Fruit fly (Drosophila melanogaster) whole organism: ENCODE results near the gene Kebab.

ENCODE experiments used
- CG8478 ChIP-seq: fragments of >200 bp; optimal IDR thresholded peaks from 2 replicates; lab custom pipeline; 2018; ENCODE audit warnings: inconsistent platforms
- Dll ChIP-seq: fragments of >200 bp; optimal IDR thresholded peaks from 2 replicates; lab custom pipeline; 2017
- EcR ChIP-seq, 2 experiments: fragments of >200 bp; optimal IDR thresholded peaks; 2 replicates each; lab custom pipeline; 2017; ENCODE audit warnings: missing biosample characterization in 2 of 2, missing genetic modification characterization in 2 of 2, missing genetic modification reagents in 2 of 2
- pan ChIP-seq: fragments of >200 bp; optimal IDR thresholded peaks from 2 replicates; lab custom pipeline; 2017
- psq ChIP-seq: fragments of >200 bp; optimal IDR thresholded peaks from 2 replicates; lab custom pipeline; 2017
- usp ChIP-seq: fragments of >200 bp; optimal IDR thresholded peaks from 2 replicates; lab custom pipeline; 2017; ENCODE audit warnings: missing biosample characterization, missing genetic modification characterization, mixed read lengths

Gene Kebab

DNA sequence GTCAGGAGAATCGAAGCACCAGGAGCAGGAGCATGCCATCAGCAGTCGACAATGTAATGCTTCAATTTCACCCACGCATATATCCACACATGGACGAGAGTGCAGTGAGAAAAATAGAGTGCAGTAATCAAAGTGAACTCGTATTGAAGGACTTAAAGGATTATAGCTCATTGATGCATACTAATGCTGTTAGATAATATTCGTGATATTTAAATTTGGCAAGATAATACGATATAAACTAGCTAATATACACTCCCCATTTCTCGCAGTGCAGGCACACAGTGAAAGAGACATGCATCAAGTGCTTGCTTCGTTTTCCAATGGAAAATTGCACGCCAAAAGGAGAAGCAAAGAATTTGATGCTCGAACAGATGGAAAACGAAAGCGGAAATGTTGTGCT lies 27.7 kb downstream of the Kebab start:
- TF ChIP-seq psq (no peak), CG8478 (lab: Kevin White, UChicago) (no peak), Dll (lab: Kevin White, UChicago) (no peak), usp (GFP tag; lab: Kevin White, UChicago) (no peak), EcR (GFP tag; optimal IDR thresholded peaks at IDR 0.05; lab: Kevin White, UChicago) (no peak)

DNA sequence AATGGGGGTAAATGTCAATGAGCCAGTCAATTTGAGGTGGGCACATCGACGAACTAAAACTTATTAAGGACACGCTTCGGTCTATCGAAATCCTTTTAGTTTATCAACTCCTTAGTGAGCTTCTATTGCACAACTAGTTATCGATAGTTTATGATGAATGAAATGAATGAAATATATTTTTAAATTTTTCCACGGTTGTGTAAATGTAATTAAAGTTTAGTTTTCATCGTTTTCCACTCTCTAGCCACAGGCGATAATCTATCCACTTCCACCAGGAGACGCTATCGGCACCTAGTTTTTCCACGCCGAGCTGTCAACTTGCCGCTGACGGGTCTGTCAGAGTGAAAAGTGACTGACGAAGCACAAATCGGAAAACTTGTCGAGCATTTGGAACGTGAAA lies 34.3 kb downstream of the Kebab start, which contains the start of gene CG12674:
TSS of gene CG12674 (plus strand) at position 301 of the 400 bp plus-strand sequence.
- TF ChIP-seq CG8478 (lab: Kevin White, UChicago): no peak
- no peak for TF ChIP-seq psq
- TF ChIP-seq usp (GFP tag; lab: Kevin White, UChicago): no peak
- no peak for TF ChIP-seq EcR (GFP tag; optimal IDR thresholded peaks at IDR 0.05; lab: Kevin White, UChicago)
- no peak for TF ChIP-seq Dll (lab: Kevin White, UChicago)
- TF ChIP-seq pan (lab: Kevin White, UChicago): no peak

DNA sequence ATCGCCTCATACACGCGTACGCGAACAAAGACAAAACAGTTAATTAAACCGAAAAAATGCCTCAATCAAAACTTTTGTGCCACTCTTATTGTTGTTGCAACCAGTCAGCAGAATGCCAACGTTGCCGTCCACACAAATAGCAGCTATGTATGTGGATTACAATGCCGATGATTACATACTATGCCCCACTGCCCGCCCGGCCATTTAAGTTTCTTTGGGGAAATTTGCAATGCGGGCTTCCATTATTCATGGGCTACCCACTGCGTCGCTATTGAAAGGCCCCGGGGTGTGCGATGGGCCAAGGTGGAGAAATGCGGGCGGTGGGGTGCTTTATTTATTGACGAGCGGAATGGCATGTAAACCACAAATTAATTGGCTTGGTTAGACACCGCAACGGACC lies 39.1 kb downstream of the Kebab start:
- TF ChIP-seq CG8478 (lab: Kevin White, UChicago) (no peak), psq (no peak), usp (GFP tag; lab: Kevin White, UChicago) (no peak), pan (lab: Kevin White, UChicago) (no peak), EcR (GFP tag; optimal IDR thresholded peaks at IDR 0.05; lab: Kevin White, UChicago) (no peak), Dll (lab: Kevin White, UChicago) (no peak)

DNA sequence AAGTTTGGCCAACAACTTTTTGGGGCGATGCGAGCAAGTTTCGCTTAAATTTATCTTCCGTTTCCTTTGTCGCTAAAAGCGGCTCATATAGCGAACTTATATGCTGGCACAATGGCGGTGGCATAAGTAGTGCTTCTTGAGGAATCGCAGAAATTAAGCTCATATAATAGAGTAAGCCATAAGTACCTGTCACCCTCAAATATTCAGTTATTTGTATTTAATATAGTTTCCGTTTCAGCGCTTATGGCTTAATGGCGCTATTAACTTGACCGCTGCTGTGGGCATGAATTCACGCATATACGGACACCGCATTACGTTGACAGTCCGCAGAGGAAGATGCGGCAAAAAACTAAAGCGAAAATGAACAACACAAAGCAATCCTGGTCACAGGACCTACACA lies 44.9 kb downstream of the Kebab start:
- TF ChIP-seq Dll (lab: Kevin White, UChicago): no peak
- no peak for TF ChIP-seq usp (GFP tag; lab: Kevin White, UChicago)
- no peak for TF ChIP-seq psq
- no peak for TF ChIP-seq pan (lab: Kevin White, UChicago)
- TF ChIP-seq EcR (GFP tag; optimal IDR thresholded peaks at IDR 0.05; lab: Kevin White, UChicago): no peak
- TF ChIP-seq CG8478 (lab: Kevin White, UChicago): no peak
